Worm (Caenorhabditis elegans): ENCODE measurements around the gene C02G6.3.

C02G6.3 gene

DNA sequence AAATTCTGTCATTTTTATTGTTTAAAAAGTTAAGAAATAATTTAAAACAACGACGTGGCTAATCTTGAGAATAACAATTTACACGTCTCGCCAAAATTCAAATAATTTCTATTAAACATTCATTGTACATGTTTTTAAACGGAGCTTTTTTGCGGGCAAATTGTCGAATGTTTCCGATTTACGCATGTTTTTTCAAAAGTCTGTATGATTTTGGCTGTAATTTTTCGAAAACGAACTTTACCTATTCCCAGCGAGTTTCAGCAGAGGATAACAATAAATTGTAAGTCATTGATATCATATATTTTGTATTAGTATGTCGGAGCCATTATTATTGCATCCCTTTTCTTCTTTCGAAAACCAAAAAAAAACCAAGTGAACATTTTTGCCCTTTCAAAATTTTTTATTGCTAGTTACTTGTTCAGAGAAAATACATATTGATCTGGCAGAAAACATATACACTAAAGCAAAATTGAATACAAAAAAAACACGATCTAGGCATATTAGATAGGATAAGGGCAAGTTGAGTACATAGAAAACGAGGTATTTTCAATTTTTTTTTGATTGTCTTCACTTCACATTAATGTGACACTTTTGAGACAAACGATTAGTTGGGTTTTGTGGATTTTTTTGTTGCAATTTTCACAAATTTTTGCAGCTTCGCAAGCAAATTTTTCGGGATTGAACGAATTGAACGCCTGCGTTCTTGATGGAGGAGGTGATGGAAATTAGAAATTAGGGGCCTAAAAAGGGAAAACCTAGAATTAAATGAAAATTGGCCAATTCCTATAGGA, 41.4 kb upstream of the C02G6.3 start, which contains the start of gene F26F12.2 (continued):
- TF ChIP-seq cebp-1 (GFP tag; IDR thresholded peaks at IDR 0.05): no peak; the same call in none of the 2 replicates
- TF ChIP-seq cebp-1 (tag; optimal IDR thresholded peaks at IDR 0.05): peak; percentile 69
- 0 out of 2 replicates have a peak, but pooled peaks have one; percentile 4 for TF ChIP-seq madf-6 (GFP tag; IDR thresholded peaks at IDR 0.05)
- TF ChIP-seq F55B11.4 (tag; optimal IDR thresholded peaks at IDR 0.05; ENCODE audit: borderline replicate concordance, insufficient read depth): no peak
- peak; percentile 48 for TF ChIP-seq repo-1 (tag; optimal IDR thresholded peaks at IDR 0.05)
- TF ChIP-seq mel-28 (tag; optimal IDR thresholded peaks at IDR 0.05; ENCODE audit: borderline replicate concordance): peak; percentile 77

DNA sequence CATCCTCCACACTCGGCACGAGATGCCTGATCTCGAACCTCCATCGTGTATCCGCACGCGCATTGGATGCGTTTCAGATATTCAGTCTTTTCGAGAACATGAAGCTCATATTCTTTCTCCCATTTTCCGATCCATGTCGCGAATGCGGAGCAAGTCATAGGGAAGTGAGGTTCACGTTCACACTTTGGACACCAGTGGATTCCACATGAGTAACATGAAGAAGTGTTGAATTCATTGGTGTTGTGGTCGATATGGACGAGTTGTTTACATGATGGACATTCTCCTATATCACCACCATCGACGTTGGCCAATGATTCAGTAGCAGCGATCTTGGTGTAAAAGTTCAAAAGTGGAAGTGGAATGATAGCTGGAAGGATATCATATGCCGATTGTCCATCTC, 39.2 kb upstream of the C02G6.3 start:
- TF ChIP-seq mel-28 (tag; optimal IDR thresholded peaks at IDR 0.05; ENCODE audit: borderline replicate concordance) (peak; percentile 1), akir-1 (GFP tag; optimal IDR thresholded peaks at IDR 0.05) (peak; percentile 58), F23B12.7 (tag; optimal IDR thresholded peaks at IDR 0.05; ENCODE audit: insufficient read depth) (no peak), zfh-2 (GFP tag; conservative IDR thresholded peaks at IDR 0.05) (peak; percentile 4; the same call in 1 of the 2 replicates), lin-35 (GFP tag; optimal IDR thresholded peaks at IDR 0.05) (peak in 1 of 3 experiments; percentile 10), K11D2.4 (GFP tag; IDR thresholded peaks at IDR 0.05) (peak; percentile 18; the same call in 1 of the 2 replicates)

DNA sequence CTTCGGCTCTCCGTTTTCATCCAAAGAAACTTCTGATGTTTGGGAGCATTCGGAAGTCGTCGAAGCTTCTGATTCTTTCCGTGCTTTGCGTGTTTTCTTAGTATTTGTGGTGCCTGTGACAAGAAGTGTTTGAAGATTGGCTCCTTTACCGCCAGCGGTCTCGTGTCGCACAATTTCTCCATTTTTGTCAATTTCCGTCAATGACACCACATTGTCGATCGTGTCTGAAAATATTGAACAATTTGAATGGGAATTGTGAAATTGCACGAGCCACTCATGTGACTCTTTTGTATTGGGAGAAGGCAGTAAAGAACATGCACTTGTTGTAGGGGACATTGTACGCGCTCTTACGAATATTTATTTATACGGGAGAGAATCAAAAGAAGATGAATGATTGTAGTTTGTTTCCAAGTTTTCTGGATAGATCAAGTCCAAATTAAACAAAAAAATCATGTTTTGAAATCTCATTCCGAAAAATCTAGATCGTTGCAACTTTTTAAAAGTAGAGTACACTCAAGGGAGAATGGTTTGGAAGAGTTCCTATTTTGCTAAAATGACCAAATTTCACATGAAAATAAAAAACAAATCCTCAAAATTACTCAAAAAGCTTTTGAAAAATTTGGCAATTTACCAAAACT, 37.5 kb upstream of the C02G6.3 start:
- no peak for TF ChIP-seq lin-54 (GFP tag; optimal IDR thresholded peaks at IDR 0.05)
- 0 out of 2 replicates have a peak, but pooled peaks have one; percentile 3 for TF ChIP-seq hmg-1.2 (GFP tag; IDR thresholded peaks at IDR 0.05)
- no peak for TF ChIP-seq D2030.7 (GFP tag; IDR thresholded peaks at IDR 0.05)
- TF ChIP-seq F57C9.4 (tag; optimal IDR thresholded peaks at IDR 0.05): no peak
- TF ChIP-seq nhr-179 (tag; optimal IDR thresholded peaks at IDR 0.05): no peak
- no peak for TF ChIP-seq C06A6.2 (GFP tag; conservative IDR thresholded peaks at IDR 0.05)
- peak; percentile 59; the same call in 1 of the 2 replicates for TF ChIP-seq Y53G8AR.9 (GFP tag; conservative IDR thresholded peaks at IDR 0.05)
- no peak for TF ChIP-seq rec-8 (tag; optimal IDR thresholded peaks at IDR 0.05)
- 0 out of 2 replicates have a peak, but pooled peaks have one; percentile 29 for TF ChIP-seq ekl-4 (GFP tag; IDR thresholded peaks at IDR 0.05)
- TF ChIP-seq tbx-9 (tag; optimal IDR thresholded peaks at IDR 0.05; ENCODE audit: borderline replicate concordance): no peak
- no peak for TF ChIP-seq nfya-2 (GFP tag; IDR thresholded peaks at IDR 0.05)
- peak; percentile 33; the same call in 1 of the 2 replicates for TF ChIP-seq madf-3 (GFP tag; IDR thresholded peaks at IDR 0.05)
- 0 out of 2 replicates have a peak, but pooled peaks have one; percentile 9 for TF ChIP-seq attf-3 (GFP tag; conservative IDR thresholded peaks at IDR 0.05)
- TF ChIP-seq ztf-25 (GFP tag; IDR thresholded peaks at IDR 0.05): no peak
- 0 out of 2 replicates have a peak, but pooled peaks have one; percentile 73 for TF ChIP-seq sea-2 (GFP tag; IDR thresholded peaks at IDR 0.05)
- TF ChIP-seq hmg-20 (GFP tag; IDR thresholded peaks at IDR 0.05): peak; percentile 38; the same call in 1 of the 2 replicates
- TF ChIP-seq cebp-1 (GFP tag; IDR thresholded peaks at IDR 0.05): peak; percentile 74
- TF ChIP-seq cebp-1 (tag; optimal IDR thresholded peaks at IDR 0.05): peak; percentile 82
- no peak for TF ChIP-seq B0019.2 (GFP tag; conservative IDR thresholded peaks at IDR 0.05)
- TF ChIP-seq F37B4.10 (GFP tag; IDR thresholded peaks at IDR 0.05): no peak
- TF ChIP-seq Y95B8A.8 (GFP tag; IDR thresholded peaks at IDR 0.05): peak; percentile 64; the same call in 1 of the 2 replicates
- peak; percentile 50 for TF ChIP-seq F52B5.7 (tag; optimal IDR thresholded peaks at IDR 0.05)
- TF ChIP-seq nfyb-1 (GFP tag; IDR thresholded peaks at IDR 0.05): peak; percentile 67
- no peak for TF ChIP-seq C17E4.6 (GFP tag; IDR thresholded peaks at IDR 0.05)
- no peak for TF ChIP-seq lin-35 (GFP tag; optimal IDR thresholded peaks at IDR 0.05)
- TF ChIP-seq B0336.3 (GFP tag; IDR thresholded peaks at IDR 0.05): peak; percentile 59; the same call in 1 of the 2 replicates
- TF ChIP-seq tlf-1 (GFP tag; optimal IDR thresholded peaks at IDR 0.05): peak; percentile 25
- 0 out of 2 replicates have a peak, but pooled peaks have one; percentile 13 for TF ChIP-seq ceh-100 (GFP tag; IDR thresholded peaks at IDR 0.05)
- TF ChIP-seq snpc-1.3 (tag; optimal IDR thresholded peaks at IDR 0.05; ENCODE audit: insufficient read depth): no peak
- TF ChIP-seq nhr-80 (tag; optimal IDR thresholded peaks at IDR 0.05): peak; percentile 9
- 0 out of 2 replicates have a peak, but pooled peaks have one; percentile 5 for TF ChIP-seq egrh-3 (GFP tag; IDR thresholded peaks at IDR 0.05)
- no peak for TF ChIP-seq lsy-27 (tag; optimal IDR thresholded peaks at IDR 0.05; ENCODE audit: borderline replicate concordance, insufficient read depth)

All from whole organism, young adult.